Fruit fly (Drosophila melanogaster) whole organism, embryonic: Measurements from ENCODE around the gene Cka.

ENCODE experiments used
- Atf6 ChIP-seq: fragments of 200-800 bp; sonication (Bioruptor generic); IDR thresholded peaks from 2 replicates; pipeline ENCODE4 v1.3.6; 2022; ENCODE audit warnings: missing biosample characterization, missing genetic modification characterization
- Blimp-1 ChIP-seq: fragments of 200-800 bp; sonication (Bioruptor generic); optimal IDR thresholded peaks from 3 replicates; lab custom pipeline; 2018; ENCODE audit warnings: missing biosample characterization, missing genetic modification characterization, mild to moderate bottlenecking, moderate library complexity, missing genetic modification reagents
- CG10979 ChIP-seq: fragments of 200-800 bp; sonication (Bioruptor generic); optimal IDR thresholded peaks from 2 replicates; lab custom pipeline; 2018; ENCODE audit warnings: missing biosample characterization, mild to moderate bottlenecking, missing genetic modification characterization, moderate library complexity
- CG11504 ChIP-seq: fragments of 200-800 bp; sonication (Bioruptor generic); optimal IDR thresholded peaks from 3 replicates; lab custom pipeline; 2019; ENCODE audit warnings: missing biosample characterization, mild to moderate bottlenecking, missing genetic modification characterization, moderate library complexity
- CG12659 ChIP-seq: fragments of 200-800 bp; sonication (Bioruptor generic); optimal IDR thresholded peaks from 3 replicates; lab custom pipeline; 2017; ENCODE audit warnings: mild to moderate bottlenecking, missing biosample characterization, missing genetic modification reagents, missing genetic modification characterization
- CG13287 ChIP-seq: fragments of 200-800 bp; sonication (Bioruptor generic); IDR thresholded peaks from 2 replicates; pipeline ENCODE4 v1.3.6; 2022; ENCODE audit warnings: missing biosample characterization, missing genetic modification characterization; ENCODE audit not compliant: partially characterized antibody
- CG16779 ChIP-seq: fragments of 200-800 bp; sonication (Bioruptor generic); IDR thresholded peaks from 2 replicates; pipeline ENCODE4 v1.3.6; 2022; ENCODE audit warnings: missing biosample characterization, missing genetic modification characterization
- CG17359 ChIP-seq: fragments of 200-800 bp; sonication (Bioruptor generic); optimal IDR thresholded peaks from 3 replicates; lab custom pipeline; 2018; ENCODE audit warnings: missing biosample characterization, mild to moderate bottlenecking, missing genetic modification characterization, moderate library complexity
- CG17829 ChIP-seq: fragments of 200-800 bp; optimal IDR thresholded peaks from 2 replicates; lab custom pipeline; 2019; ENCODE audit warnings: missing biosample characterization, mild to moderate bottlenecking, missing genetic modification characterization, moderate library complexity
- CG18262 ChIP-seq: fragments of 200-800 bp; optimal IDR thresholded peaks from 3 replicates; lab custom pipeline; 2019; ENCODE audit warnings: missing biosample characterization, mild to moderate bottlenecking, missing genetic modification characterization, moderate library complexity
- CG2120 ChIP-seq: fragments of 200-800 bp; sonication (Bioruptor generic); optimal IDR thresholded peaks from 3 replicates; lab custom pipeline; 2016; ENCODE audit warnings: missing biosample characterization, missing genetic modification characterization
- CG2678 ChIP-seq: fragments of 200-800 bp; sonication (Bioruptor generic); optimal IDR thresholded peaks from 3 replicates; lab custom pipeline; 2019; ENCODE audit warnings: missing biosample characterization, mild to moderate bottlenecking, missing genetic modification characterization, moderate library complexity
- CG30403 ChIP-seq: fragments of 200-800 bp; sonication (Bioruptor generic); optimal IDR thresholded peaks from 3 replicates; lab custom pipeline; 2016; ENCODE audit warnings: missing biosample characterization, missing genetic modification characterization
- CG32772 ChIP-seq: fragments of 200-800 bp; sonication (Bioruptor generic); IDR thresholded peaks from 2 replicates; pipeline ENCODE4 v1.3.6; 2022; ENCODE audit warnings: missing biosample characterization, missing genetic modification characterization
- CG34224 ChIP-seq: fragments of 200-800 bp; sonication (Bioruptor generic); IDR thresholded peaks from 3 replicates; pipeline ENCODE4 v1.3.6; 2022; ENCODE audit warnings: missing biosample characterization, missing genetic modification characterization; ENCODE audit not compliant: partially characterized antibody
- CG4707 ChIP-seq: fragments of 200-800 bp; sonication (Bioruptor generic); optimal IDR thresholded peaks from 2 replicates; lab custom pipeline; 2018; ENCODE audit warnings: missing biosample characterization, mild to moderate bottlenecking, missing genetic modification characterization, moderate library complexity
- CG6254 ChIP-seq: fragments of 200-800 bp; sonication (Bioruptor generic); optimal IDR thresholded peaks from 3 replicates; lab custom pipeline; 2017; ENCODE audit warnings: mild to moderate bottlenecking, missing biosample characterization, missing genetic modification reagents, missing genetic modification characterization
- CG6689 ChIP-seq: fragments of 200-800 bp; sonication (Bioruptor generic); IDR thresholded peaks from 2 replicates; pipeline ENCODE4 v1.3.6; 2022; ENCODE audit warnings: missing biosample characterization, missing genetic modification characterization
- CG6791 ChIP-seq: fragments of 200-800 bp; sonication (Bioruptor generic); IDR thresholded peaks from 3 replicates; pipeline ENCODE4 v1.3.6; 2022; ENCODE audit warnings: missing biosample characterization, missing genetic modification characterization; ENCODE audit not compliant: partially characterized antibody
- CG7271 ChIP-seq: fragments of 200-800 bp; sonication (Bioruptor generic); optimal IDR thresholded peaks from 2 replicates; lab custom pipeline; 2018; ENCODE audit warnings: missing biosample characterization, mild to moderate bottlenecking, missing genetic modification characterization, moderate library complexity
- CG7839 ChIP-seq: fragments of 200-800 bp; sonication (Bioruptor generic); optimal IDR thresholded peaks from 3 replicates; lab custom pipeline; 2018; ENCODE audit warnings: missing biosample characterization, mild to moderate bottlenecking, missing genetic modification characterization, moderate library complexity
- CG7963 ChIP-seq: fragments of 200-800 bp; sonication (Bioruptor generic); IDR thresholded peaks from 3 replicates; pipeline ENCODE4 v1.3.6; 2022; ENCODE audit warnings: missing biosample characterization, missing genetic modification characterization; ENCODE audit not compliant: partially characterized antibody
- CG7987 ChIP-seq: fragments of 200-800 bp; sonication (Bioruptor generic); optimal IDR thresholded peaks from 2 replicates; lab custom pipeline; 2018; ENCODE audit warnings: missing biosample characterization, mild to moderate bottlenecking, missing genetic modification characterization, moderate library complexity
- CG8924 ChIP-seq: fragments of 200-800 bp; optimal IDR thresholded peaks from 3 replicates; lab custom pipeline; 2019; ENCODE audit warnings: missing biosample characterization, mild to moderate bottlenecking, missing genetic modification characterization, moderate library complexity
- Drgx ChIP-seq: fragments of 200-800 bp; sonication (Bioruptor generic); IDR thresholded peaks from 2 replicates; pipeline ENCODE4 v1.3.6; 2022; ENCODE audit warnings: missing biosample characterization, missing genetic modification characterization
- Gsc ChIP-seq: fragments of 200-800 bp; sonication (Bioruptor generic); IDR thresholded peaks from 2 replicates; pipeline ENCODE4 v1.3.6; 2022; ENCODE audit warnings: missing biosample characterization, missing genetic modification characterization
- Hr39 ChIP-seq: fragments of >200 bp; optimal IDR thresholded peaks from 2 replicates; lab custom pipeline; 2017
- Hr51 ChIP-seq, 2 experiments: fragments of 200-800 bp; sonication (Bioruptor generic); optimal IDR thresholded peaks; 2 replicates in 1 of 2; 3 replicates in 1 of 2; lab custom pipeline; 2016 to 2018; ENCODE audit warnings: missing biosample characterization in 2 of 2, missing genetic modification characterization in 2 of 2, mild to moderate bottlenecking in 1 of 2, moderate library complexity in 1 of 2
- Med ChIP-seq: fragments of 200-800 bp; sonication (Bioruptor generic); peaks from one replicate; lab custom pipeline; 2016; ENCODE audit warnings: missing biosample characterization, missing genetic modification characterization, mild to moderate bottlenecking, inconsistent platforms, moderate library complexity
- Meics ChIP-seq: fragments of 200-800 bp; sonication (Bioruptor generic); optimal IDR thresholded peaks from 2 replicates; lab custom pipeline; 2017; ENCODE audit warnings: missing biosample characterization, mild to moderate bottlenecking, missing genetic modification characterization
- NK7.1 ChIP-seq: fragments of 200-800 bp; sonication (Bioruptor generic); optimal IDR thresholded peaks from 3 replicates; lab custom pipeline; 2016; ENCODE audit warnings: missing biosample characterization, missing genetic modification characterization
- Neu2 ChIP-seq: fragments of 200-800 bp; sonication (Bioruptor generic); optimal IDR thresholded peaks from 3 replicates; lab custom pipeline; 2016; ENCODE audit warnings: missing biosample characterization, missing genetic modification characterization, borderline replicate concordance
- NfI ChIP-seq: fragments of 200-800 bp; sonication (Bioruptor generic); optimal IDR thresholded peaks from 3 replicates; lab custom pipeline; 2018; ENCODE audit warnings: missing biosample characterization, mild to moderate bottlenecking, missing genetic modification characterization, moderate library complexity
- Pdp1 ChIP-seq, 2 experiments: fragments of 200-800 bp; sonication (Bioruptor generic); optimal IDR thresholded peaks; 3 replicates each; lab custom pipeline; 2016; ENCODE audit warnings: missing biosample characterization in 2 of 2, missing genetic modification characterization in 2 of 2, mild to moderate bottlenecking in 1 of 2, moderate library complexity in 1 of 2
- Sox102F ChIP-seq: fragments of 200-800 bp; sonication (Bioruptor generic); optimal IDR thresholded peaks from 2 replicates; lab custom pipeline; 2018; ENCODE audit warnings: missing biosample characterization, mild to moderate bottlenecking, missing genetic modification characterization, moderate library complexity
- Ssrp ChIP-seq: fragments of 200-800 bp; sonication (Bioruptor generic); optimal IDR thresholded peaks from 2 replicates; lab custom pipeline; 2018; ENCODE audit warnings: missing biosample characterization, mild to moderate bottlenecking, missing genetic modification characterization, moderate library complexity
- az2 ChIP-seq: fragments of 200-800 bp; sonication (Bioruptor generic); optimal IDR thresholded peaks from 3 replicates; lab custom pipeline; 2016; ENCODE audit warnings: missing biosample characterization, missing genetic modification characterization
- bab2 ChIP-seq: fragments of 200-800 bp; sonication (Bioruptor generic); optimal IDR thresholded peaks from 2 replicates; lab custom pipeline; 2016; ENCODE audit warnings: missing biosample characterization, missing genetic modification characterization
- bsh ChIP-seq, 2 experiments: fragments of 200-800 bp; sonication (Bioruptor generic); optimal IDR thresholded peaks; 2 replicates each; lab custom pipeline; 2017 to 2018; ENCODE audit warnings: mild to moderate bottlenecking in 2 of 2, missing biosample characterization in 2 of 2, missing genetic modification characterization in 2 of 2, moderate library complexity in 1 of 2
- ewg ChIP-seq: fragments of 200-800 bp; sonication (Bioruptor generic); optimal IDR thresholded peaks from 3 replicates; lab custom pipeline; 2017; ENCODE audit warnings: mild to moderate bottlenecking, missing biosample characterization, missing genetic modification reagents, missing genetic modification characterization
- hb ChIP-seq: fragments of 200-800 bp; sonication (Bioruptor generic); IDR thresholded peaks from 3 replicates; pipeline ENCODE4 v1.3.6; 2022; ENCODE audit warnings: missing biosample characterization, missing genetic modification characterization; ENCODE audit not compliant: partially characterized antibody
- phol ChIP-seq: fragments of 200-800 bp; sonication (Bioruptor generic); optimal IDR thresholded peaks from 3 replicates; lab custom pipeline; 2018; ENCODE audit warnings: missing biosample characterization, mild to moderate bottlenecking, missing genetic modification characterization, moderate library complexity
- pum ChIP-seq: fragments of 200-800 bp; sonication (Bioruptor generic); optimal IDR thresholded peaks from 2 replicates; lab custom pipeline; 2016; ENCODE audit warnings: missing biosample characterization, missing genetic modification characterization
- sqz ChIP-seq: fragments of 200-800 bp; sonication (Bioruptor generic); optimal IDR thresholded peaks from 3 replicates; lab custom pipeline; 2018; ENCODE audit warnings: missing biosample characterization, mild to moderate bottlenecking, missing genetic modification characterization
- tio ChIP-seq: fragments of 200-800 bp; sonication (Bioruptor generic); optimal IDR thresholded peaks from 2 replicates; lab custom pipeline; 2017; ENCODE audit warnings: missing biosample characterization, missing genetic modification characterization, inconsistent platforms
- twi ChIP-seq: fragments of 200-800 bp; optimal IDR thresholded peaks from 2 replicates; lab custom pipeline; 2019; ENCODE audit warnings: missing biosample characterization, mild to moderate bottlenecking, missing genetic modification characterization, moderate library complexity
- unpg ChIP-seq: fragments of 200-800 bp; sonication (Bioruptor generic); optimal IDR thresholded peaks from 3 replicates; lab custom pipeline; 2018; ENCODE audit warnings: missing biosample characterization, mild to moderate bottlenecking, missing genetic modification characterization, moderate library complexity

The Cka gene

dm6 chr2L:7984889-7985514 lies 45.5 kb upstream of the Cka start (continued):
- 0 out of 2 replicates have a peak, but pooled peaks have one; percentile 9 for TF ChIP-seq CG32772 (GFP tag; lab: Robert Waterston, UW)
- peak; percentile 16 for TF ChIP-seq CG7839
- TF ChIP-seq Sox102F (GFP tag; lab: Kevin White, UChicago) = peak; percentile 12
- peak; percentile 39 for TF ChIP-seq Meics (GFP tag; lab: Kevin White, UChicago)
- no peak for TF ChIP-seq CG7963 (GFP tag; lab: Robert Waterston, UW)
- TF ChIP-seq CG2120 = peak; percentile 11
- no peak for TF ChIP-seq CG4707
- TF ChIP-seq CG18262 (tag; lab: Kevin White, UChicago) = peak; percentile 23
- TF ChIP-seq tio = no peak
- no peak for TF ChIP-seq CG17829
- peak; percentile 27 for TF ChIP-seq CG30403 (GFP tag; lab: Kevin White, UChicago)
- TF ChIP-seq Hr39 (lab: Kevin White, UChicago) = no peak
- TF ChIP-seq Atf6 (GFP tag; lab: Robert Waterston, UW) = peak; percentile 38; the same call in 1 of the 2 replicates
- TF ChIP-seq pum (GFP tag; lab: Kevin White, UChicago) = no peak
- no peak for TF ChIP-seq CG6254
- TF ChIP-seq CG7987 (GFP tag; lab: Kevin White, UChicago) = no peak
- peak; percentile 39 for TF ChIP-seq Drgx
- peak; percentile 31 for TF ChIP-seq CG10979 (tag; lab: Kevin White, UChicago)
- TF ChIP-seq CG6689 (GFP tag; lab: Robert Waterston, UW) = 0 out of 2 replicates have a peak, but pooled peaks have one; percentile 11
- TF ChIP-seq az2 (GFP tag; lab: Kevin White, UChicago) = peak; percentile 19
- TF ChIP-seq sqz (GFP tag; lab: Kevin White, UChicago) = peak; percentile 5
- TF ChIP-seq CG13287 (GFP tag; lab: Robert Waterston, UW) = peak; percentile 33; the same call in 1 of the 2 replicates
- TF ChIP-seq CG12659 (GFP tag; lab: Kevin White, UChicago) = peak; percentile 5
- no peak for TF ChIP-seq CG16779 (GFP tag; lab: Robert Waterston, UW)
- TF ChIP-seq Neu2 (GFP tag; lab: Kevin White, UChicago) = peak; percentile 41
- peak; percentile 74 for TF ChIP-seq hb (GFP tag; lab: Robert Waterston, UW)
- TF ChIP-seq NK7.1 (GFP tag; lab: Kevin White, UChicago) = peak; percentile 21
- peak in 1 of 2 experiments; percentile 56 for TF ChIP-seq Pdp1 (GFP tag; optimal IDR thresholded peaks at IDR 0.05; lab: Kevin White, UChicago)
- peak; percentile 4 for TF ChIP-seq Ssrp (tag; lab: Kevin White, UChicago)
- no peak for TF ChIP-seq CG7271 (tag; lab: Kevin White, UChicago)
- TF ChIP-seq Med = peak; percentile 71
- TF ChIP-seq CG6791 (GFP tag; lab: Robert Waterston, UW) = peak; percentile 58; the same call in 2 of the 3 replicates
- peak; percentile 50 for TF ChIP-seq bab2
- no peak for TF ChIP-seq Gsc (GFP tag; lab: Robert Waterston, UW)
- peak; percentile 88 for TF ChIP-seq ewg
- TF ChIP-seq phol = peak; percentile 33
- peak; percentile 17 for TF ChIP-seq Blimp-1 (GFP tag; lab: Kevin White, UChicago)
- no peak for TF ChIP-seq twi
- no peak for TF ChIP-seq NfI (GFP tag; lab: Kevin White, UChicago)
- TF ChIP-seq bsh (GFP tag; optimal IDR thresholded peaks at IDR 0.05; lab: Kevin White, UChicago) = no peak
- peak; percentile 42 for TF ChIP-seq CG11504 (tag; lab: Kevin White, UChicago)
- TF ChIP-seq CG17359 = peak; percentile 26
- peak; percentile 18; the same call in 1 of the 3 replicates for TF ChIP-seq CG34224 (GFP tag; lab: Robert Waterston, UW)
- peak; percentile 15 for TF ChIP-seq CG8924 (tag; lab: Kevin White, UChicago)
- TF ChIP-seq Hr51 (GFP tag; optimal IDR thresholded peaks at IDR 0.05; lab: Kevin White, UChicago) = peak in 1 of 2 experiments; percentile 22
- TF ChIP-seq unpg = peak; percentile 21
- peak; percentile 27 for TF ChIP-seq CG2678 (tag; lab: Kevin White, UChicago)
